Worm (Caenorhabditis elegans) whole organism, L2 larva: ENCODE data around the gene F55C9.11.

Experiments used
- C34F6.9 ChIP-seq: fragments of 150-350 bp; optimal IDR thresholded peaks from 2 replicates; lab custom pipeline; 2014; ENCODE audit warnings: missing biosample characterization, missing genetic modification characterization
- F13H6.1 ChIP-seq: sonication (generic microtip); optimal IDR thresholded peaks from 2 replicates; lab custom pipeline; 2016; ENCODE audit warnings: missing genetic modification characterization, missing compliant biosample characterization
- Y55F3AM.14 ChIP-seq: fragments of 200-800 bp; sonication (Bioruptor generic); optimal IDR thresholded peaks from 2 replicates; lab custom pipeline; 2018; ENCODE audit warnings: mild to moderate bottlenecking, missing genetic modification characterization, missing compliant biosample characterization
- ama-1 ChIP-seq: fragments of 150-350 bp; optimal IDR thresholded peaks from 2 replicates; lab custom pipeline; 2018; ENCODE audit warnings: inconsistent platforms
- ceh-16 ChIP-seq: fragments of 150-350 bp; optimal IDR thresholded peaks from 2 replicates; lab custom pipeline; 2014; ENCODE audit warnings: missing biosample characterization, missing genetic modification characterization
- ceh-82 ChIP-seq: fragments of 150-350 bp; optimal IDR thresholded peaks from 2 replicates; lab custom pipeline; 2014; ENCODE audit warnings: missing biosample characterization, missing genetic modification characterization
- crh-2 ChIP-seq: sonication (generic microtip); optimal IDR thresholded peaks from 2 replicates; lab custom pipeline; 2017; ENCODE audit warnings: missing biosample characterization, missing genetic modification characterization
- dmd-4 ChIP-seq: sonication (generic microtip); optimal IDR thresholded peaks from 2 replicates; lab custom pipeline; 2017; ENCODE audit warnings: missing biosample characterization, missing genetic modification characterization
- elt-1 ChIP-seq: fragments of 150-350 bp; optimal IDR thresholded peaks from 2 replicates; lab custom pipeline; 2014; ENCODE audit warnings: missing biosample characterization, missing genetic modification characterization
- elt-3 ChIP-seq: sonication (generic microtip); optimal IDR thresholded peaks from 2 replicates; lab custom pipeline; 2017; ENCODE audit warnings: missing biosample characterization, missing genetic modification characterization
- fos-1 ChIP-seq: fragments of 150-350 bp; optimal IDR thresholded peaks from 2 replicates; lab custom pipeline; 2014; ENCODE audit warnings: missing biosample characterization, missing genetic modification characterization
- gmeb-1 ChIP-seq: fragments of 150-350 bp; optimal IDR thresholded peaks from 2 replicates; lab custom pipeline; 2014; ENCODE audit warnings: missing biosample characterization, missing genetic modification characterization
- lin-11 ChIP-seq: fragments of 150-350 bp; sonication (generic microtip); optimal IDR thresholded peaks from 2 replicates; lab custom pipeline; 2014; ENCODE audit warnings: missing biosample characterization, missing genetic modification characterization, inconsistent platforms, mixed read lengths
- lin-13 ChIP-seq: fragments of 150-350 bp; optimal IDR thresholded peaks from 2 replicates; lab custom pipeline; 2014; ENCODE audit warnings: missing biosample characterization, missing genetic modification reagents, missing genetic modification characterization
- lin-39 ChIP-seq: fragments of 150-350 bp; optimal IDR thresholded peaks from 2 replicates; lab custom pipeline; 2014; ENCODE audit warnings: missing biosample characterization, missing genetic modification reagents, missing genetic modification characterization
- lsy-2 ChIP-seq, 2 experiments: fragments of 150-350 bp in 1 of 2; sonication (generic microtip) in 1 of 2; optimal IDR thresholded peaks; 2 replicates each; lab custom pipeline; 2014 to 2017; ENCODE audit warnings: missing biosample characterization in 2 of 2, missing genetic modification characterization in 2 of 2
- mab-5 ChIP-seq: fragments of 150-350 bp; optimal IDR thresholded peaks from 2 replicates; lab custom pipeline; 2014; ENCODE audit warnings: missing biosample characterization, missing genetic modification characterization
- mbf-1 ChIP-seq: sonication (generic microtip); optimal IDR thresholded peaks from 2 replicates; lab custom pipeline; 2017; ENCODE audit warnings: missing biosample characterization, missing genetic modification characterization
- mdl-1 ChIP-seq, 2 experiments: fragments of 150-350 bp in 1 of 2; sonication (generic microtip) in 1 of 2; optimal IDR thresholded peaks; 2 replicates each; lab custom pipeline; 2017; ENCODE audit warnings: missing biosample characterization in 2 of 2, missing genetic modification characterization in 2 of 2
- nhr-10 ChIP-seq: sonication (generic microtip); optimal IDR thresholded peaks from 2 replicates; lab custom pipeline; 2017; ENCODE audit warnings: missing biosample characterization, missing genetic modification characterization
- nhr-11 ChIP-seq: fragments of 150-350 bp; optimal IDR thresholded peaks from 2 replicates; lab custom pipeline; 2014; ENCODE audit warnings: missing biosample characterization, missing genetic modification characterization
- nhr-12 ChIP-seq: fragments of 150-350 bp; optimal IDR thresholded peaks from 2 replicates; lab custom pipeline; 2014; ENCODE audit warnings: missing biosample characterization, missing genetic modification characterization
- nhr-129 ChIP-seq: fragments of 150-350 bp; optimal IDR thresholded peaks from 2 replicates; lab custom pipeline; 2014; ENCODE audit warnings: missing biosample characterization, missing genetic modification characterization
- nhr-21 ChIP-seq: fragments of 150-350 bp; optimal IDR thresholded peaks from 2 replicates; lab custom pipeline; 2014; ENCODE audit warnings: missing biosample characterization, missing genetic modification characterization
- nhr-237 ChIP-seq: fragments of 150-350 bp; optimal IDR thresholded peaks from 2 replicates; lab custom pipeline; 2014; ENCODE audit warnings: missing biosample characterization, missing genetic modification characterization
- nhr-6 ChIP-seq: fragments of 150-350 bp; optimal IDR thresholded peaks from 2 replicates; lab custom pipeline; 2014; ENCODE audit warnings: missing biosample characterization, missing genetic modification characterization
- nhr-77 ChIP-seq: fragments of 150-350 bp; optimal IDR thresholded peaks from 2 replicates; lab custom pipeline; 2014; ENCODE audit warnings: missing biosample characterization, missing genetic modification characterization
- peb-1 ChIP-seq: fragments of 150-350 bp; optimal IDR thresholded peaks from 2 replicates; lab custom pipeline; 2014; ENCODE audit warnings: missing biosample characterization, missing genetic modification characterization
- skn-1 ChIP-seq: sonication (generic microtip); optimal IDR thresholded peaks from 2 replicates; lab custom pipeline; 2017; ENCODE audit warnings: missing biosample characterization, missing genetic modification characterization
- sma-3 ChIP-seq: sonication (generic microtip); optimal IDR thresholded peaks from 2 replicates; lab custom pipeline; 2016; ENCODE audit warnings: missing genetic modification reagents, missing genetic modification characterization, missing compliant biosample characterization
- snpc-4 ChIP-seq: fragments of 150-350 bp; optimal IDR thresholded peaks from 2 replicates; lab custom pipeline; 2014; ENCODE audit warnings: missing biosample characterization, missing genetic modification characterization
- unc-39 ChIP-seq: fragments of 150-350 bp; optimal IDR thresholded peaks from 2 replicates; lab custom pipeline; 2014; ENCODE audit warnings: missing biosample characterization, missing genetic modification characterization
- unc-55 ChIP-seq: fragments of 150-350 bp; sonication (generic microtip); optimal IDR thresholded peaks from 3 replicates; lab custom pipeline; 2014; ENCODE audit warnings: missing biosample characterization, missing genetic modification reagents, missing genetic modification characterization
- unc-62 ChIP-seq: fragments of 150-350 bp; optimal IDR thresholded peaks from 2 replicates; lab custom pipeline; 2014; ENCODE audit warnings: missing biosample characterization, missing genetic modification reagents, missing genetic modification characterization
- ztf-1 ChIP-seq: fragments of 200-800 bp; sonication (Bioruptor generic); conservative IDR thresholded peaks from 2 replicates; pipeline ENCODE4 v1.3.6; 2022; ENCODE audit warnings: missing genetic modification characterization, missing compliant biosample characterization
- ztf-11 ChIP-seq: sonication (generic microtip); optimal IDR thresholded peaks from 2 replicates; lab custom pipeline; 2017; ENCODE audit warnings: missing biosample characterization, missing genetic modification characterization

Gene F55C9.11

ce11 chrV:19297510-19297909 lies 12.0 kb downstream of the F55C9.11 start, which contains the start of gene fbxb-60:
fbxb-60 (plus strand) TSS chrV:19297810.
- TF ChIP-seq Y55F3AM.14 (GFP tag; lab: Kevin White, UChicago): no peak
- no peak for TF ChIP-seq ceh-16 (tag; lab: Kevin White, UChicago)
- TF ChIP-seq mdl-1 (tag; optimal IDR thresholded peaks at IDR 0.05; lab: Kevin White, UChicago): no peak
- no peak for TF ChIP-seq dmd-4 (tag; lab: Kevin White, UChicago)
- no peak for TF ChIP-seq lin-39 (tag; lab: Kevin White, UChicago)
- no peak for TF ChIP-seq lin-13 (GFP tag; lab: Kevin White, UChicago)
- no peak for TF ChIP-seq unc-39 (tag; lab: Kevin White, UChicago)
- TF ChIP-seq nhr-21: no peak
- TF ChIP-seq elt-1 (tag; lab: Kevin White, UChicago): no peak
- TF ChIP-seq unc-62: no peak
- TF ChIP-seq elt-3 (tag; lab: Kevin White, UChicago): no peak
- no peak for TF ChIP-seq mab-5 (tag; lab: Kevin White, UChicago)
- no peak for TF ChIP-seq gmeb-1 (tag; lab: Kevin White, UChicago)
- no peak for TF ChIP-seq nhr-6 (tag; lab: Kevin White, UChicago)
- TF ChIP-seq nhr-11: no peak
- TF ChIP-seq, all 48 proteins: peak for 0

- TF ChIP-seq ztf-1 (no peak), nhr-10 (tag; lab: Kevin White, UChicago) (no peak), F13H6.1 (tag; lab: Kevin White, UChicago) (no peak), C34F6.9 (tag; lab: Kevin White, UChicago) (no peak)
Measured at ce11 chrV:19296723-19297122, 12.8 kb downstream of the F55C9.11 start, which contains the start of gene F55C9.6. F55C9.6 (minus strand) TSS chrV:19296823.

- TF ChIP-seq nhr-11 (no peak), unc-55 (GFP tag; lab: Kevin White, UChicago) (no peak), nhr-12 (tag; lab: Kevin White, UChicago) (no peak), nhr-10 (tag; lab: Kevin White, UChicago) (no peak), ama-1 (lab: Kevin White, UChicago) (no peak), C34F6.9 (tag; lab: Kevin White, UChicago) (no peak), lin-11 (tag; lab: Kevin White, UChicago) (no peak), lsy-2 (tag; optimal IDR thresholded peaks at IDR 0.05; lab: Kevin White, UChicago) (no peak), ztf-1 (no peak), lin-39 (tag; lab: Kevin White, UChicago) (no peak), gmeb-1 (tag; lab: Kevin White, UChicago) (no peak), mbf-1 (tag; lab: Kevin White, UChicago) (no peak), crh-2 (tag; lab: Kevin White, UChicago) (no peak), nhr-77 (tag; lab: Kevin White, UChicago) (no peak), sma-3 (GFP tag; lab: Kevin White, UChicago) (no peak), nhr-21 (no peak), nhr-237 (no peak), peb-1 (tag; lab: Kevin White, UChicago) (no peak)
- TF ChIP-seq, all 48 proteins: peak for 0
Measured at ce11 chrV:19293025-19293424, 16.5 kb downstream of the F55C9.11 start, which contains the start of gene F55C9.5. F55C9.5 (minus strand) TSS chrV:19293125.

- TF ChIP-seq lsy-2 (tag; optimal IDR thresholded peaks at IDR 0.05; lab: Kevin White, UChicago) (no peak), ceh-82 (no peak), Y55F3AM.14 (GFP tag; lab: Kevin White, UChicago) (no peak), ztf-11 (tag; lab: Kevin White, UChicago) (no peak), gmeb-1 (tag; lab: Kevin White, UChicago) (no peak), elt-1 (tag; lab: Kevin White, UChicago) (no peak), fos-1 (tag; lab: Kevin White, UChicago) (no peak), crh-2 (tag; lab: Kevin White, UChicago) (no peak), elt-3 (tag; lab: Kevin White, UChicago) (no peak), skn-1 (no peak), snpc-4 (tag; lab: Kevin White, UChicago) (no peak), lin-13 (GFP tag; lab: Kevin White, UChicago) (no peak), nhr-129 (tag; lab: Kevin White, UChicago) (no peak)
- TF ChIP-seq, all 48 proteins: peak for 0
Measured at ce11 chrV:19288073-19288805, 21.3 kb downstream of the F55C9.11 start, which contains the start of the genes F55C9.3 and fbxb-57. F55C9.3 (minus strand) TSS chrV:19288173. fbxb-57 (plus strand) TSS chrV:19288755.
